Fruit fly (Drosophila melanogaster): Measurements from ENCODE around the gene mnb.

The mnb gene

DNA sequence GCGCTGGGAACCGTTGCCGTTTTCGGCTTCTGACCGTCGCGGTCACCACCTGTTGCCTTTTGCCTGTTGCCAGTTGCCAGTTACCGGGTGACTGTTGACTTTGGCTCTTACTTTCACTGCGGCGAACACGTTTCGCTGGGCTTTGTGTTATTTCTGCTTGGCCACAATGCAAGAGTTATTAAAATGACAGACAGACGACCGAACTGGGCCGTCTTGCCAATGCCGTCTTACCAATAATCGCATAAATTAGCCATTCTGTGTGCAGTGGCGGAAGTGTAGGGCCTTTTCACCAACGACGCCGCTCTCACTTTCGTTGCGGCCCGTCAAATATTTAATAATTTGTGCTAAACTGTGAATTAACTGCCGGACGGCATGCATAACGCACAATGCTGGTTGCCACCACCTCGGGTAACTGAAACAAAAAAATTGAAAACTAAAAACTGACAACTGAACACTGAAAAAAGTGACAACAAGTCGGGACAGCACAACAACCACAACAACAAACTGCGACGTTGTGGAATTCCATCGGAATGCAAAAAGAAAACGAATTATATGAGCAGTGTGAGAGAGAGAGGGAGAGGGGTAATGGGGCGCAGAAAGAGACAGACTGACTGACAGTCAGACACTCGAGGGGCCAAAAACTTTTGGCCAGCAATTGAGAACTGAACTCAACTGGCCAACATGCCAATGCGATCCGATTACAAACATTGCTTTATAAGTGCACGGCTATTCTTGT lies 58.6 kb downstream of the mnb start (continued):
- TF ChIP-seq Blimp-1 (GFP tag; optimal IDR thresholded peaks at IDR 0.05) (peak; percentile 78), ewg (GFP tag; optimal IDR thresholded peaks at IDR 0.05) (no peak), esg (GFP tag; conservative IDR thresholded peaks at IDR 0.05) (no peak), CG6765 (GFP tag; optimal IDR thresholded peaks at IDR 0.05) (no peak), Gug (GFP tag; IDR thresholded peaks at IDR 0.05) (no peak), Dip2 (GFP tag; IDR thresholded peaks at IDR 0.05) (no peak), bcd (GFP tag; optimal IDR thresholded peaks at IDR 0.05) (no peak), CG4360 (GFP tag; IDR thresholded peaks at IDR 0.05) (peak; percentile 71; the same call in 1 of the 2 replicates)

DNA sequence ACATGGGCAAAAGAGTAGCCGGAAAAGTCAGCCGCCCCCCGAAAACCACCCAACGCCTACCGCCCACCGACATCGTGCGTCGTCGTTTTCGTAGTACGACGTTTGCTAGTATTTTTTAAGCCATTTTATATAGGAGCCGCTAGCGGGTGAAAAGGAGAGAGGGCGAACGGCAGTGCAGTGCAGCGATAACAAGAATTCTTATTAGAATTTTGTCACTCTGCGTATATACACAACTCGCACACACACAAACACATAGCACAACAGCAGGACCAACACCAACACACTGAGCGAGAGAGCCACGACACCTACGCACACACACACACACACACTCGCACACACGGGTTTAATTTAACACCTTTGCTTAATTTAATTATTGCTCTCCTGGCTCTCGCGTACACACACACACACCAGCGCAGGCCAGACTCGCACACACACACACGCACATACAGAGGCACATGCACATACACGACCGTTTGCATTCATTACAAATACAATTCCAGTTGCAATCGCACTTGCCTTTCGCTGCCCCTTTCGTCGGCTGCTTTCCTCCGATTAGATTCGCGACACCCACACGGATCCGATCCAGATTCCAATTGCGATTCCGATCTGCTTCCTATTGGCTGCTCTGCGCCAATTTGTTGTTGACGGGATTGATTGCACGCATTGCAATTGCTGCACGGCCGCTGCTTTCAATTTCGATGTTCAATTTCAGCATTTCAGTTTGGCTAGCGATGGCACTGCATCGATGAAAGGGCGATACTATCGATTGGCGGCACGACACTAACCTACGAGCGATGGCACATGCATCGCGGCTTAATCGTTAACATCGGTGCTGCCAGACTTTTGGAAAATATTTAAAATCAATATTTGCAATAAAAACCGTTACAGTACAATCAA lies 60.0 kb downstream of the mnb start, which contains the start of gene Socs16D:
Gene Socs16D (minus strand): TSS at position 758 of the 897 bp plus-strand sequence.
- no peak for TF ChIP-seq CG4360 (GFP tag; IDR thresholded peaks at IDR 0.05)
- peak in 1 of 2 experiments; percentile 26 for TF ChIP-seq Eip74EF (GFP tag; optimal IDR thresholded peaks at IDR 0.05)
- no peak for TF ChIP-seq Awh (GFP tag; IDR thresholded peaks at IDR 0.05)
- TF ChIP-seq CG14014 (GFP tag; IDR thresholded peaks at IDR 0.05) = no peak; the same call in 1 of the 2 replicates
- TF ChIP-seq Stat92E (GFP tag; optimal IDR thresholded peaks at IDR 0.05) = no peak
- no peak for TF ChIP-seq Lim3 (GFP tag; IDR thresholded peaks at IDR 0.05)
- TF ChIP-seq CHES-1-like (GFP tag; optimal IDR thresholded peaks at IDR 0.05) = peak; percentile 47
- TF ChIP-seq abd-A (tag; optimal IDR thresholded peaks at IDR 0.05) = peak; percentile 72
- no peak for TF ChIP-seq CG18619 (GFP tag; optimal IDR thresholded peaks at IDR 0.05)
- TF ChIP-seq CG11560 (tag; IDR thresholded peaks at IDR 0.05) = peak; percentile 38; the same call in 1 of the 3 replicates
- peak; percentile 41; the same call in 1 of the 2 replicates for TF ChIP-seq vvl (GFP tag; IDR thresholded peaks at IDR 0.05)
- TF ChIP-seq CG1603 (tag; optimal IDR thresholded peaks at IDR 0.05) = peak; percentile 85
- TF ChIP-seq CG7963 (GFP tag; IDR thresholded peaks at IDR 0.05; ENCODE audit: partially characterized antibody) = peak; percentile 97
- peak; percentile 15 for TF ChIP-seq unpg (GFP tag; optimal IDR thresholded peaks at IDR 0.05)
- TF ChIP-seq Max (GFP tag; optimal IDR thresholded peaks at IDR 0.05) = peak; percentile 34
- TF ChIP-seq CG11723 (GFP tag; optimal IDR thresholded peaks at IDR 0.05) = no peak
- TF ChIP-seq Blimp-1 (GFP tag; optimal IDR thresholded peaks at IDR 0.05) = peak; percentile 43
- peak; percentile 2 for TF ChIP-seq CG3407 (GFP tag; optimal IDR thresholded peaks at IDR 0.05)
- TF ChIP-seq Optix (GFP tag; IDR thresholded peaks at IDR 0.05) = no peak
- TF ChIP-seq chn (GFP tag; optimal IDR thresholded peaks at IDR 0.05) = peak; percentile 2
- TF ChIP-seq CG3838 (GFP tag; optimal IDR thresholded peaks at IDR 0.05) = no peak
- peak; percentile 7 for TF ChIP-seq CG10654 (GFP tag; optimal IDR thresholded peaks at IDR 0.05)
- TF ChIP-seq nau (GFP tag; optimal IDR thresholded peaks at IDR 0.05) = no peak
- peak; percentile 35 for TF ChIP-seq Xbp1 (GFP tag; optimal IDR thresholded peaks at IDR 0.05)
- no peak for TF ChIP-seq da (GFP tag; optimal IDR thresholded peaks at IDR 0.05)
- TF ChIP-seq CG13296 (GFP tag; optimal IDR thresholded peaks at IDR 0.05) = peak; percentile 34
- TF ChIP-seq NK7.1 (GFP tag; optimal IDR thresholded peaks at IDR 0.05) = no peak
- no peak for TF ChIP-seq gce (GFP tag; IDR thresholded peaks at IDR 0.05)
- peak; percentile 39 for TF ChIP-seq CG12236 (GFP tag; optimal IDR thresholded peaks at IDR 0.05)
- peak; percentile 56 for TF ChIP-seq dm (GFP tag; optimal IDR thresholded peaks at IDR 0.05)
- no peak for TF ChIP-seq CG16863 (GFP tag; optimal IDR thresholded peaks at IDR 0.05)
- TF ChIP-seq Doc2 (GFP tag; IDR thresholded peaks at IDR 0.05) = no peak
- TF ChIP-seq sim (GFP tag; IDR thresholded peaks at IDR 0.05) = no peak
- TF ChIP-seq CG11456 (GFP tag; IDR thresholded peaks at IDR 0.05) = peak; percentile 59; the same call in 1 of the 3 replicates
- TF ChIP-seq GATAe (GFP tag; conservative IDR thresholded peaks at IDR 0.05) = no peak
- TF ChIP-seq CG4282 (GFP tag; optimal IDR thresholded peaks at IDR 0.05) = peak; percentile 3
- TF ChIP-seq repo (GFP tag; optimal IDR thresholded peaks at IDR 0.05) = no peak
- TF ChIP-seq CG1024 (GFP tag; IDR thresholded peaks at IDR 0.05) = no peak
- TF ChIP-seq peb (GFP tag; IDR thresholded peaks at IDR 0.05) = no peak

Measured in whole organism, embryonic.